Worm (Caenorhabditis elegans): Measurements from ENCODE around the gene mrp-8.

Gene mrp-8

ce11 chrIII:12327528-12327997 lies 24.6 kb upstream of the mrp-8 start, which contains the start of the genes zip-12 and Y75B8A.63 (continued):
- TF ChIP-seq sptf-2 (GFP tag; optimal IDR thresholded peaks at IDR 0.05) (no peak), rpc-1 (optimal IDR thresholded peaks at IDR 0.05) (no peak), rpc-1 (tag; optimal IDR thresholded peaks at IDR 0.05) (no peak), aptf-2 (GFP tag; conservative IDR thresholded peaks at IDR 0.05) (no peak), somi-1 (GFP tag; optimal IDR thresholded peaks at IDR 0.05) (no peak), madf-3 (GFP tag; IDR thresholded peaks at IDR 0.05) (no peak), die-1 (tag; optimal IDR thresholded peaks at IDR 0.05) (no peak), B0035.1 (tag; optimal IDR thresholded peaks at IDR 0.05) (no peak), snpc-3.4 (tag; optimal IDR thresholded peaks at IDR 0.05) (no peak), ztf-18 (tag; optimal IDR thresholded peaks at IDR 0.05) (no peak), nfyb-1 (GFP tag; IDR thresholded peaks at IDR 0.05) (0 out of 2 replicates have a peak, but pooled peaks have one; percentile 32), F55B11.4 (tag; optimal IDR thresholded peaks at IDR 0.05; ENCODE audit: borderline replicate concordance, insufficient read depth) (no peak), let-607 (tag; optimal IDR thresholded peaks at IDR 0.05) (peak in 1 of 2 experiments; percentile 17), egrh-3 (GFP tag; IDR thresholded peaks at IDR 0.05) (peak; percentile 78), K11D2.4 (GFP tag; IDR thresholded peaks at IDR 0.05) (no peak), cebp-1 (GFP tag; IDR thresholded peaks at IDR 0.05) (no peak), cebp-1 (tag; optimal IDR thresholded peaks at IDR 0.05) (peak; percentile 62), efl-1 (GFP tag; optimal IDR thresholded peaks at IDR 0.05) (no peak), lin-54 (GFP tag; optimal IDR thresholded peaks at IDR 0.05) (no peak), mel-28 (tag; optimal IDR thresholded peaks at IDR 0.05; ENCODE audit: borderline replicate concordance) (no peak), hlh-26 (GFP tag; conservative IDR thresholded peaks at IDR 0.05) (no peak), ets-4 (GFP tag; optimal IDR thresholded peaks at IDR 0.05) (peak; percentile 83), B0336.3 (GFP tag; IDR thresholded peaks at IDR 0.05) (peak; percentile 55; the same call in 1 of the 2 replicates), ztf-28 (GFP tag; IDR thresholded peaks at IDR 0.05) (no peak), dpff-1 (tag; optimal IDR thresholded peaks at IDR 0.05) (no peak)

- TF ChIP-seq cebp-1 (GFP tag; IDR thresholded peaks at IDR 0.05) (no peak), cebp-1 (tag; optimal IDR thresholded peaks at IDR 0.05) (peak; percentile 49), nfyb-1 (GFP tag; IDR thresholded peaks at IDR 0.05) (no peak), tbx-9 (tag; optimal IDR thresholded peaks at IDR 0.05; ENCODE audit: borderline replicate concordance) (no peak), F23B12.7 (tag; optimal IDR thresholded peaks at IDR 0.05; ENCODE audit: insufficient read depth) (no peak), rec-8 (tag; optimal IDR thresholded peaks at IDR 0.05) (no peak), zim-3 (tag; optimal IDR thresholded peaks at IDR 0.05) (no peak), Y56A3A.18 (GFP tag; IDR thresholded peaks at IDR 0.05) (no peak), lag-1 (GFP tag; IDR thresholded peaks at IDR 0.05) (no peak), mxl-1 (tag; optimal IDR thresholded peaks at IDR 0.05) (no peak), lin-40 (tag; optimal IDR thresholded peaks at IDR 0.05) (peak; percentile 22), nhr-80 (tag; optimal IDR thresholded peaks at IDR 0.05) (peak; percentile 91), him-1 (tag; optimal IDR thresholded peaks at IDR 0.05) (no peak), dpff-1 (tag; optimal IDR thresholded peaks at IDR 0.05) (no peak), akir-1 (GFP tag; optimal IDR thresholded peaks at IDR 0.05) (no peak), ZK185.1 (tag; optimal IDR thresholded peaks at IDR 0.05; ENCODE audit: poor library complexity, severe bottlenecking) (no peak), let-526 (GFP tag; IDR thresholded peaks at IDR 0.05) (no peak), rpc-1 (optimal IDR thresholded peaks at IDR 0.05) (no peak), rpc-1 (tag; optimal IDR thresholded peaks at IDR 0.05) (no peak), hrde-1 (tag; optimal IDR thresholded peaks at IDR 0.05; ENCODE audit: borderline replicate concordance) (no peak), ekl-4 (GFP tag; IDR thresholded peaks at IDR 0.05) (no peak), ceh-79 (tag; optimal IDR thresholded peaks at IDR 0.05) (no peak), xnd-1 (tag; optimal IDR thresholded peaks at IDR 0.05) (no peak), ccch-3 (GFP tag; optimal IDR thresholded peaks at IDR 0.05) (no peak), K12H6.12 (tag; optimal IDR thresholded peaks at IDR 0.05) (no peak), attf-5 (GFP tag; optimal IDR thresholded peaks at IDR 0.05) (peak; percentile 19), ceh-40 (GFP tag; IDR thresholded peaks at IDR 0.05) (no peak), die-1 (tag; optimal IDR thresholded peaks at IDR 0.05) (no peak), cebp-2 (GFP tag; IDR thresholded peaks at IDR 0.05) (no peak), nhr-179 (tag; optimal IDR thresholded peaks at IDR 0.05) (no peak)
Observed at ce11 chrIII:12325284-12325683, 22.3 kb upstream of the mrp-8 start.

All from whole organism, young adult.